Fruit fly (Drosophila melanogaster): ENCODE measurements around the gene CG15529.

The CG15529 gene

DNA sequence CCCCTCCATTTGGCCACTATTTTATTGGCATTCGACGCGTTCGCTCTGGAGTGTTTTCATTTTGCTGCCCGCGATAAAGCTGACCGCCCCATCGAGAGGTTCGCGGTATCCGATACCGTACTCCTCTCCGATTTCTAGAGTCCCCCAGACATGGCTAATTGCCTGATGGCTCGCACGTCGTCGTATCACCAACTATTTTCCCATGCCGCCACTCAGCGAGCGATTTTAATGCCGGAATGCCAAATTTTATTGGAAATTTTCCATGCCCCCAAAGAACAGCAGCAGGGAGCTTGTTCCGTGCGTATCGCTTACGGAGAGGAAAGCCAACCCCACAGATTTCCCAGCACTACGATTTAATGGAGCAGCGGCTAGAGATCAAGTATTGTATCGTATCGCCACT is 49.2 kb downstream of the CG15529 start:
- no peak for TF ChIP-seq h (GFP tag; optimal IDR thresholded peaks at IDR 0.05)
- no peak for TF ChIP-seq HLH106 (tag; optimal IDR thresholded peaks at IDR 0.05)
- TF ChIP-seq rgr (GFP tag; optimal IDR thresholded peaks at IDR 0.05), result no peak
- no peak for TF ChIP-seq foxo (GFP tag; optimal IDR thresholded peaks at IDR 0.05)
- no peak for TF ChIP-seq sv (GFP tag; optimal IDR thresholded peaks at IDR 0.05)
- no peak for TF ChIP-seq CG32264 (GFP tag; optimal IDR thresholded peaks at IDR 0.05)

DNA sequence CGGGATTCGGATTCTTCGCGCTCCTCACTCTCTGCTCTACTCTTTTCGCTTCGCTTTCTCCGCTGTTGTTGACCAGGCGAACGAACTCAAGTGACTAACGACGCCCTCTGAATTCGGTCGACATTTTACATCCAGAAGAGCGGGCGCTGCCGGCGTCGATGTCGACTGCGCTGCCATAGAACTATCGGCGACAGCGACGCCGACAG is 50.9 kb downstream of the CG15529 start, which contains the start of gene CG9743:
CG9743 (minus strand) TSS at position 101 of the 206 bp plus-strand sequence.
- no peak for TF ChIP-seq HLH106 (tag; optimal IDR thresholded peaks at IDR 0.05)
- TF ChIP-seq rgr (GFP tag; optimal IDR thresholded peaks at IDR 0.05), result no peak
- no peak for TF ChIP-seq CrebA (GFP tag; optimal IDR thresholded peaks at IDR 0.05; ENCODE audit: borderline replicate concordance)
- TF ChIP-seq jim (GFP tag; optimal IDR thresholded peaks at IDR 0.05), result no peak
- TF ChIP-seq CG32264 (GFP tag; optimal IDR thresholded peaks at IDR 0.05), result no peak
- TF ChIP-seq pan (optimal IDR thresholded peaks at IDR 0.05), result no peak
- no peak for TF ChIP-seq lola (GFP tag; optimal IDR thresholded peaks at IDR 0.05)
